Fruit fly (Drosophila melanogaster) Kc167 (cell line): ENCODE measurements around the gene spict.

Experiments
- Myc ChIP-seq: fragments of >200 bp; optimal IDR thresholded peaks from 2 replicates; lab custom pipeline; 2017; ENCODE audit warnings: missing external identifiers
- Sin3A ChIP-seq: fragments of >200 bp; optimal IDR thresholded peaks from 2 replicates; lab custom pipeline; 2018; ENCODE audit warnings: missing external identifiers
- h ChIP-seq: fragments of >200 bp; optimal IDR thresholded peaks from 3 replicates; lab custom pipeline; 2018; ENCODE audit warnings: missing external identifiers
- insv ChIP-seq: fragments of >200 bp; optimal IDR thresholded peaks from 3 replicates; lab custom pipeline; 2018; ENCODE audit warnings: missing external identifiers
- psq ChIP-seq: fragments of >200 bp; optimal IDR thresholded peaks from 2 replicates; lab custom pipeline; 2017; ENCODE audit warnings: missing external identifiers
- ttk ChIP-seq: sonication (Bioruptor generic); optimal IDR thresholded peaks from 2 replicates; lab custom pipeline; 2017; ENCODE audit warnings: missing external identifiers

spict gene

DNA sequence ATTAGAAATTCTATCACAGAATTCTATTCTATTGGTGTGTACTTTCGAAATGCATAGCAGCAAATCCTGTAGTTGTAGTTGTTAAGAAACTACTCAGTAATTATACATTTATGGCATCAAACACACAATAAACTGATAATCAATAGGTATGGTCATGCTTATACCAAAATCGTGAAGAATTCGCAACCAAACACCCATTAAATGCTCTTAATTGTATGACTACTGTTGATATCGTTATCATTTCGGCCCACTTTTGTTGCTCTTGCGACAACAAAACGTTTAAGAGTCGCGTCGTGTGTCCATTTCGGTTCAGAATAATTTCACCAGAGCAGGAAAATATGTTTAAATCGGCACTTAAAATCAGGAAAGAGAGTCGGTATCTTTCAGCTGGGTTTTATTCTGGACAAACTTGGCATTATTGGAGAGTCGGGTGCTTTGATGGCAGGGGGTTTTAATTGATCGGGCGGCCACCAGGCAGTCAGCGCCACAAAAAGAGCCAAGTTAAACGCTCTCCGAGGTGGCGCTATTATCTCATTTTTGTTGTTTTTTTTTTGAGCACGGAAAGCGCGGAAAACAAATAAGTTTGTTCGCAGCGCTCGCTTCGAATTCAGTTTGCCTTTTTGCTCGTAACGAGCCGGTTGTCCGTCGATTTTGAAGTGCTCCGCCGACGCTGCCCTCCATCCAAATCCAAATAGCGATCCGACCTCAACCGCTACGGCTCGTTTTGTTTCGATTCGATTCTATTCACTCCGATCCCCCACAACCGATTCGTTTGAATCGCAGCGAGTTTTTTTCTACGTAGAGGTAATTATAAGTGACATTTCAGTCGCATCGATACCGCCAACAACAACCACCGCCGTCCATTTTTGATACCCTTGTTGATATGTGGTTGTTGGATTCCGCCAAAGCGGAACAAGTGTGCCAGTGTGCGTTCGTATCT is 14.2 kb downstream of the spict start, which contains the start of gene MRP:
Gene MRP (plus strand): TSS at position 609 of the 940 bp plus-strand sequence.
- TF ChIP-seq ttk (lab: Kevin White, UChicago) (no peak), psq (no peak), Sin3A (no peak), h (lab: Kevin White, UChicago) (no peak), insv (lab: Kevin White, UChicago) (no peak), Myc (no peak)

DNA sequence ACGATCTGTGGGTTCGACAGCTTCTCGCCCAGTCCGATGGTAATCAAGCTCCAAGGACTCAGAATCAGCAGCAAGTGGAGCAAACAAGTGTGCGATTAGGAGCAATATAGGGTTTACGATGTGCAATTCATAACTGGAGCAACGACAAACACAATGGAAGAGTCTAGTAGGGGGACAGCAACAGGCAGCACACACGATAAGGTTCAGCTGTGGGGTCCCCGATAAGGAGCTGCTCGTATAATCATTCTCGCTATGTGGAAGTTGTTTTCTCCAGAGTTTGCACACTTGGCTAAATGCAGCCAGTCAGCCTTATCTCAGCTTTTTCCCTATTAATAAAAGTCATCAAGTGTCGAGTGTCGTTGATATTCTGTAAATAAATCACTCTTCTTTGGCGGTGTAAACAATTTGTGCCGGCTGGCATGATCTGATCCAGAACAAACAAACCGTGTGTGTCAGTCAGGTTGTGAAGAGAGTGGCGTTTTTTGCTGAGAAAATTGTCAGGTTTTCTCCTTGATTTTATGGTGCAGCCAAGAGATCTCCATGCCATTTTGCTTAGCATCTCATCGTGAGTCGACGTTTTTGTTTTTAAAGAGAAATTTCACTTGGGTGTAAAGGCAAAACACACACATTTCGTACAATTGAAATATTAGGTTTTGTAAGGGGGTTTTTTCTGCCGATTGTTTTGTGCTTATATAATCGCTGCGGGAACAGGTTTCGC is 15.3 kb downstream of the spict start:
- TF ChIP-seq Sin3A (no peak), h (lab: Kevin White, UChicago) (no peak), Myc (no peak)

DNA sequence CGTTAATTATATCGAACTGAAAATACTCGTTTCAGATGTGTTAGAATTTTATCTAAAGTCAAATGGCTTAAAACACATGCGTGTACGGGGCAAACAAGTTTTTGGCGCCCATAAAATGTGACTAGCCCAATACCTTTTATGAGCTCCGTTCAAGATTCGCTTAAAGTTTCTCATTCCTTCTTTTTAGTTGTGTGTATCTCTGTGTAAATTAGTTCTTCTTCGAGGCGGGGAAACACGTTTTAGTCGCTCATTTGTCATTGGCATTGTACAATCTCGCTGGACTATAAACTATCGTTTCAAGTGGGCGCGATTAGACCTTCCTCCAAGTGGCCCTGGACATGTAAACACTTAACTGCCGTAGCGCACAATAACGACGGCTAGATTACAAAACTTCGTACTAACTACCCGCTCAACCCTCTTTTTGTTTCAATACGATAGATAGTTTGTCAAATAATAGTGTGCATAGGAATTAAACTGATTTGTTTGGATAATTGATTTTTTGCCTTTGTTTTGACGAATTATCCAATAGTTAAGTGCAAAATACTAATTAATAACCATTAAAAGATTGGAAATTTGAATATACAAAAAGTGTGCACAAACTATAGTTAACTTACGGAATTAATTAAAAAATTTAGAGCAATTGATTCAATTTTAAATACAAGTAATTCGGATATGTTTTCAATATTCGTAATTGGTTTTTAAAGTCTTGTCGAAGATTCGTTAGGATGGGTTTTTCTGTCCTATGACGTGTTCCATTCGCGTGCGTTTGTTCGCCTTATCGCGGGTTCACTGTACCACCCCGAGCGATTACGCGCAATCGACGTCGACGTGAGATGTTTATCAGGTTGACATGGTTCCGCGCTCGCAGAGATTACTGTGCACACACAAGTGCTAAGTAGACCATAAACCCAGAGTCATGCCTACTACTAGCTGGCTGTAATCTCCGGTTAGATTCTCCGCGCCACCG is 16.2 kb downstream of the spict start:
- TF ChIP-seq h (lab: Kevin White, UChicago) (no peak), ttk (lab: Kevin White, UChicago) (peak; percentile 95)

- no peak for TF ChIP-seq ttk (lab: Kevin White, UChicago)
- no peak for TF ChIP-seq Myc
- no peak for TF ChIP-seq h (lab: Kevin White, UChicago)
- no peak for TF ChIP-seq psq
- no peak for TF ChIP-seq insv (lab: Kevin White, UChicago)
- TF ChIP-seq Sin3A = no peak
These were observed 17.3 kb downstream of the spict start, which contains the start of gene Pih1D1 for dm6 chr2L:12721794-12722315. Pih1D1 (minus strand) TSS chr2L:12721843.

DNA sequence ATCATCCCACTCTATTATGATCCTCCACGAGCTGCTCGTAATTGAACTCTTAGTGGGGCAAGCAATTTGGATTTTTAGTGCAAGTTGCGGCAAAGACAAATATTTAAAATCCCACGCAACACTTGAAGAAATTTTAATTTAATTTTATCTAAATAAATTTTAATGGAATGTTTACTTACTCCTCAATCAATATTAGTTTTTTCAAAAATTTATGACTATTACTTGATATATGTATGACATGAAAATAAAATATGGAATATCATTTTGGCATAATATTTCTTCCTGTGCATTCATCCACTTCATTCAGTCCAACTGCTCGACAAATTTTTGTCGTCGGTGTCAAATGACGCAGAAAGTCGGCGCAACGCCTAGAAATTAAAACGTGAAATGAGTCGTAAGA is 45.5 kb downstream of the spict start:
- TF ChIP-seq ttk (lab: Kevin White, UChicago) (no peak), psq (no peak), insv (lab: Kevin White, UChicago) (no peak), h (lab: Kevin White, UChicago) (no peak), Sin3A (no peak), Myc (no peak)
